Fruit fly (Drosophila melanogaster) whole organism, adult: ENCODE results near the gene Dbct.
A peak's percentile ranks its signal among the peaks of the same experiment; 100 is the strongest.

Experiments
- CG11617 ChIP-seq: fragments of 200-800 bp; sonication (Bioruptor generic); optimal IDR thresholded peaks from 2 replicates; lab custom pipeline; 2017; ENCODE audit warnings: mild to moderate bottlenecking, missing biosample characterization, missing genetic modification reagents, missing genetic modification characterization
- CG12768 ChIP-seq: fragments of 200-800 bp; sonication (Bioruptor generic); optimal IDR thresholded peaks from 2 replicates; lab custom pipeline; 2017; ENCODE audit warnings: missing biosample characterization, missing genetic modification characterization, mild to moderate bottlenecking, moderate library complexity, missing genetic modification reagents
- CG14711 ChIP-seq: fragments of 200-800 bp; sonication (Bioruptor generic); optimal IDR thresholded peaks from 2 replicates; lab custom pipeline; 2018; ENCODE audit warnings: missing biosample characterization, mild to moderate bottlenecking, missing genetic modification characterization, moderate library complexity
- CG1620 ChIP-seq: fragments of 200-800 bp; sonication (Bioruptor generic); optimal IDR thresholded peaks from 2 replicates; lab custom pipeline; 2016; ENCODE audit warnings: missing biosample characterization, missing genetic modification characterization
- CG33017 ChIP-seq: fragments of 200-800 bp; sonication (Bioruptor generic); optimal IDR thresholded peaks from 2 replicates; lab custom pipeline; 2018; ENCODE audit warnings: missing biosample characterization, mild to moderate bottlenecking, missing genetic modification characterization, moderate library complexity
- CG5204 ChIP-seq: fragments of 200-800 bp; sonication (Bioruptor generic); optimal IDR thresholded peaks from 2 replicates; lab custom pipeline; 2016; ENCODE audit warnings: missing biosample characterization, missing genetic modification characterization
- CG7045 ChIP-seq: fragments of 200-800 bp; sonication (Bioruptor generic); optimal IDR thresholded peaks from 2 replicates; lab custom pipeline; 2017; ENCODE audit warnings: missing biosample characterization, mild to moderate bottlenecking, missing genetic modification characterization
- CG7101 ChIP-seq: fragments of 200-800 bp; sonication (Bioruptor generic); optimal IDR thresholded peaks from 2 replicates; lab custom pipeline; 2018; ENCODE audit warnings: missing biosample characterization, mild to moderate bottlenecking, missing genetic modification characterization, moderate library complexity
- Clk ChIP-seq: fragments of 200-800 bp; sonication (Bioruptor generic); optimal IDR thresholded peaks from 2 replicates; lab custom pipeline; 2017; ENCODE audit warnings: missing biosample characterization, missing genetic modification characterization
- Crg-1 ChIP-seq: fragments of 200-800 bp; sonication (Bioruptor generic); optimal IDR thresholded peaks from 2 replicates; lab custom pipeline; 2016; ENCODE audit warnings: missing biosample characterization, missing genetic modification characterization
- Hr96 ChIP-seq: fragments of 200-800 bp; sonication (Bioruptor generic); optimal IDR thresholded peaks from 2 replicates; lab custom pipeline; 2016; ENCODE audit warnings: missing biosample characterization, missing genetic modification characterization
- Mnt ChIP-seq: fragments of 200-800 bp; sonication (Bioruptor generic); optimal IDR thresholded peaks from 2 replicates; lab custom pipeline; 2016; ENCODE audit warnings: missing biosample characterization, mild to moderate bottlenecking, missing genetic modification characterization
- bab1 ChIP-seq: fragments of 200-800 bp; sonication (Bioruptor generic); optimal IDR thresholded peaks from 3 replicates; lab custom pipeline; 2019; ENCODE audit warnings: missing biosample characterization, mild to moderate bottlenecking, missing genetic modification characterization, moderate library complexity
- cic ChIP-seq: fragments of 200-800 bp; sonication (Bioruptor generic); optimal IDR thresholded peaks from 2 replicates; lab custom pipeline; 2017; ENCODE audit warnings: missing biosample characterization, mild to moderate bottlenecking, missing genetic modification characterization, moderate library complexity
- cnc ChIP-seq, 2 experiments: fragments of >200 bp; optimal IDR thresholded peaks; 2 replicates each; lab custom pipeline; 2017
- kay ChIP-seq: fragments of 200-800 bp; sonication (Bioruptor generic); peaks from one replicate; lab custom pipeline; 2016; ENCODE audit warnings: missing biosample characterization, missing genetic modification characterization, borderline replicate concordance
- ovo ChIP-seq: fragments of 200-800 bp; sonication (Bioruptor generic); optimal IDR thresholded peaks from 2 replicates; lab custom pipeline; 2016; ENCODE audit warnings: missing biosample characterization, missing genetic modification characterization
- pad ChIP-seq: fragments of 200-800 bp; sonication (Bioruptor generic); optimal IDR thresholded peaks from 3 replicates; lab custom pipeline; 2017; ENCODE audit warnings: missing biosample characterization, missing genetic modification characterization, mild to moderate bottlenecking, moderate library complexity, missing genetic modification reagents
- tj ChIP-seq: fragments of 200-800 bp; sonication (Bioruptor generic); optimal IDR thresholded peaks from 3 replicates; lab custom pipeline; 2017; ENCODE audit warnings: missing biosample characterization, mild to moderate bottlenecking, missing genetic modification characterization, moderate library complexity
- toe ChIP-seq: fragments of 200-800 bp; sonication (Bioruptor generic); optimal IDR thresholded peaks from 2 replicates; lab custom pipeline; 2016; ENCODE audit warnings: missing biosample characterization, missing genetic modification characterization

The Dbct gene

DNA sequence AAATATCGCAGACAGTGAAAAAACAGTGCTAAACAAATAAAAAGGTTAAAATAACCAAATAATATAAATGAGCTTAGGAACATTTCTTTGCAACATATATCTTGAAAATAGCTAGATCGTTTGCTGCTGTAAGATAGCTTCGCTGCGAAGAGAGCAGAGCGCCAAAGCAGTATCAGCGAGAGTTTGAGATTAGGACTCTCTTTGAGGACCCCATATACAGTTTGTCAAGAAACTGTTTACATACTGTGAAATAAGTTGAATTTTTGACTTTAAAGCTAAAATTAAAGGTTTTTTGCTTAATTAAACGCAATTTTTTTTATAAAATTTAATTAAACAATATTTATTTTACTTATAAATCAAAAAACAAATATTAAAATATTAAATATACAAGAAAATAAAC lies 9.3 kb upstream of the Dbct start:
- TF ChIP-seq CG7045 (GFP tag; lab: Kevin White, UChicago) = no peak
- TF ChIP-seq Crg-1 (GFP tag; lab: Kevin White, UChicago) = no peak
- TF ChIP-seq Hr96 (GFP tag; lab: Kevin White, UChicago) = no peak
- TF ChIP-seq CG5204 (GFP tag; lab: Kevin White, UChicago) = no peak
- no peak for TF ChIP-seq CG12768
- no peak for TF ChIP-seq pad
- TF ChIP-seq Clk (GFP tag; lab: Kevin White, UChicago) = no peak
- TF ChIP-seq cic = no peak
- TF ChIP-seq Mnt = no peak
- TF ChIP-seq ovo (GFP tag; lab: Kevin White, UChicago) = no peak
- TF ChIP-seq CG14711 (tag; lab: Kevin White, UChicago) = no peak
- no peak for TF ChIP-seq cnc (optimal IDR thresholded peaks at IDR 0.05; lab: Kevin White, UChicago)
- no peak for TF ChIP-seq kay (GFP tag; lab: Kevin White, UChicago)
- TF ChIP-seq CG11617 (GFP tag; lab: Kevin White, UChicago) = no peak
- no peak for TF ChIP-seq CG33017 (tag; lab: Kevin White, UChicago)

DNA sequence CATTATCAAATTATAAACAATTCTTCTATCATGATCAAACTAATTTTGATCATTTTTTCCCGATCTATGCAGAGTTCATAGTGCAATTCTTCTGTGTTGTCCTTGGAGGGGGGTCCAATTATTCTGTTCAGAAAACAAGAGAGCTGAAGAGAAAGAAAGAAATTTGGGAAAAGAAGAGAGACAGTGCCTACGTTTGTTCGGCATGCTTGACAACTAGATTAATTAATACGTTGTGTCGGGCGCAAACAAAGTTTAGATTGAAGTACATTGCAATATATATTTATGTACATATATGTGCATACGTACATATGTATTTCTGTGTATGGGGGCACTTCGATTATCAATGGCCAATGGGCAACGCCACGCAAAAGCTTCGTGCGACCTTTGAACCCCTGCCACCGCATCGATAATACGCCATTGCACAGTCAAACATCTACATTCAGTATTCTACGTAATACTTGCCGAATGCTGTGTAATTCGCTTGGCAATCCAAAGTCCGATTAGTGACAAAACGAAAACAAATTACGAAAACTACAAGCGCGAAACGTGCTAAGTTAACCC lies 8.3 kb upstream of the Dbct start:
- TF ChIP-seq CG12768 (peak; percentile 48), cic (peak; percentile 40), toe (GFP tag; lab: Kevin White, UChicago) (no peak), Mnt (peak; percentile 3), Clk (GFP tag; lab: Kevin White, UChicago) (no peak), tj (peak; percentile 45), Hr96 (GFP tag; lab: Kevin White, UChicago) (peak; percentile 40), CG1620 (no peak)

dm6 chrX:15078394-15078793 lies 7.5 kb upstream of the Dbct start:
- TF ChIP-seq cnc (optimal IDR thresholded peaks at IDR 0.05; lab: Kevin White, UChicago) (no peak), CG7045 (GFP tag; lab: Kevin White, UChicago) (no peak), CG7101 (peak; percentile 28), CG14711 (tag; lab: Kevin White, UChicago) (peak; percentile 14), pad (no peak), toe (GFP tag; lab: Kevin White, UChicago) (no peak), kay (GFP tag; lab: Kevin White, UChicago) (peak; percentile 73), Crg-1 (GFP tag; lab: Kevin White, UChicago) (peak; percentile 56), cic (peak; percentile 79), CG1620 (no peak), CG11617 (GFP tag; lab: Kevin White, UChicago) (no peak), ovo (GFP tag; lab: Kevin White, UChicago) (peak; percentile 88), CG12768 (no peak), Hr96 (GFP tag; lab: Kevin White, UChicago) (peak; percentile 8), CG5204 (GFP tag; lab: Kevin White, UChicago) (no peak), bab1 (GFP tag; lab: Kevin White, UChicago) (no peak)

DNA sequence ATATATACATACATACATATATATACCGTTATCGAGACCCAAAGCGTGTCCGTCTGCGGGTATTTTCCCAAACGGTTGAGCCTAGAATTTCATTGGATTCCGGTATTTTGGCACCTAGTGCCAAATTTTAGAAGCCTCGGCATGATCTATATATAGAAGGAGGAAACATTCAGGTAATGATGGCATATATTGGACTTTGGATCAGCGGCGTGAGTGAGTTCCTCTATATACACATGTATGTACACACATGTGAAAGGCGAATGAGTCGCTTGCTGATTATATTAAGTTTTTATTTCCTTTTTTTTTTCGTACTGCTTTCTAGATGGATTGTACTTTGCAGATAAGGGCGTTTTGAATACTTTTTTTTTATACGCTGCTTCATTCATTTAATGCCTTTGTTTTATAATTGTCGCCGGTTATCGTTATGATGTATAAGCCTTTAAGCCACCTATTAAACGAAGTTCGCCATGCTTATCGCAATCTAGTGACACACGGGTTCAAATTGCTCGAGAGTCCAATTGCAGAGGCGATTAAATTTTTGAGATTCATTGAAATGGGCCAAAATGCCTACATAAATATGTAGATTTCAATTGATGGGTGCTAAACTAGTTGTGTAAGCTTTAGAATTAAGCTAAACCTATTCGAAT lies 6.6 kb upstream of the Dbct start:
- TF ChIP-seq toe (GFP tag; lab: Kevin White, UChicago) (peak; percentile 14), kay (GFP tag; lab: Kevin White, UChicago) (peak; percentile 95), CG12768 (peak; percentile 61), cic (peak; percentile 84), bab1 (GFP tag; lab: Kevin White, UChicago) (no peak)

- TF ChIP-seq cic = no peak
- TF ChIP-seq CG7101 = no peak
- TF ChIP-seq cnc (optimal IDR thresholded peaks at IDR 0.05; lab: Kevin White, UChicago) = no peak
- TF ChIP-seq Hr96 (GFP tag; lab: Kevin White, UChicago) = peak; percentile 21
- TF ChIP-seq Clk (GFP tag; lab: Kevin White, UChicago) = no peak
- no peak for TF ChIP-seq Crg-1 (GFP tag; lab: Kevin White, UChicago)
- no peak for TF ChIP-seq tj
- TF ChIP-seq CG14711 (tag; lab: Kevin White, UChicago) = no peak
- TF ChIP-seq pad = no peak
- TF ChIP-seq ovo (GFP tag; lab: Kevin White, UChicago) = no peak
- TF ChIP-seq CG7045 (GFP tag; lab: Kevin White, UChicago) = no peak
- no peak for TF ChIP-seq toe (GFP tag; lab: Kevin White, UChicago)
- TF ChIP-seq CG1620 = no peak
- TF ChIP-seq CG12768 = peak; percentile 60
- TF ChIP-seq CG5204 (GFP tag; lab: Kevin White, UChicago) = no peak
Measured at dm6 chrX:15079945-15080344, 6.0 kb upstream of the Dbct start.

dm6 chrX:15080780-15081402 lies 5.0 kb upstream of the Dbct start, which contains the start of gene CG33177:
TSS of gene CG33177 (plus strand) at chrX:15081367.
- TF ChIP-seq Hr96 (GFP tag; lab: Kevin White, UChicago) (no peak), toe (GFP tag; lab: Kevin White, UChicago) (peak; percentile 17), CG5204 (GFP tag; lab: Kevin White, UChicago) (no peak), CG7101 (peak; percentile 17), CG1620 (peak; percentile 33), Mnt (peak; percentile 28), CG14711 (tag; lab: Kevin White, UChicago) (no peak), CG12768 (no peak), cic (no peak), pad (peak; percentile 39), tj (peak; percentile 15), cnc (optimal IDR thresholded peaks at IDR 0.05; lab: Kevin White, UChicago) (no peak), Clk (GFP tag; lab: Kevin White, UChicago) (no peak), bab1 (GFP tag; lab: Kevin White, UChicago) (peak; percentile 62)
